Fruit fly (Drosophila melanogaster) whole organism, embryonic: Measurements from ENCODE around the gene mas.

Experiments used
- Atf-2 ChIP-seq: fragments of 200-800 bp; sonication (Bioruptor generic); optimal IDR thresholded peaks from 2 replicates; lab custom pipeline; 2016; ENCODE audit warnings: missing biosample characterization, missing genetic modification characterization
- B-H2 ChIP-seq: fragments of 200-800 bp; sonication (Bioruptor generic); optimal IDR thresholded peaks from 2 replicates; lab custom pipeline; 2018; ENCODE audit warnings: missing biosample characterization, mild to moderate bottlenecking, missing genetic modification characterization
- Blimp-1 ChIP-seq: fragments of 200-800 bp; sonication (Bioruptor generic); optimal IDR thresholded peaks from 3 replicates; lab custom pipeline; 2018; ENCODE audit warnings: missing biosample characterization, missing genetic modification characterization, mild to moderate bottlenecking, moderate library complexity, missing genetic modification reagents
- CG10366 ChIP-seq: fragments of 200-800 bp; sonication (Bioruptor generic); IDR thresholded peaks from 2 replicates; pipeline ENCODE4 v1.3.6; 2022; ENCODE audit warnings: missing biosample characterization, missing genetic modification characterization
- CG10654 ChIP-seq: fragments of 200-800 bp; sonication (Bioruptor generic); optimal IDR thresholded peaks from 2 replicates; lab custom pipeline; 2016; ENCODE audit warnings: missing biosample characterization, missing genetic modification characterization
- CG11085 ChIP-seq: fragments of 200-800 bp; sonication (Bioruptor generic); IDR thresholded peaks from 2 replicates; pipeline ENCODE4 v1.3.6; 2022; ENCODE audit warnings: missing biosample characterization, missing genetic modification characterization
- CG11456 ChIP-seq: fragments of 200-800 bp; sonication (Bioruptor generic); IDR thresholded peaks from 3 replicates; pipeline ENCODE4 v1.3.6; 2022; ENCODE audit warnings: missing biosample characterization, missing genetic modification characterization
- CG12769 ChIP-seq: fragments of 200-800 bp; sonication (Bioruptor generic); optimal IDR thresholded peaks from 2 replicates; lab custom pipeline; 2019; ENCODE audit warnings: missing biosample characterization, mild to moderate bottlenecking, missing genetic modification characterization, moderate library complexity
- CG14014 ChIP-seq: fragments of 200-800 bp; sonication (Bioruptor generic); IDR thresholded peaks from 2 replicates; pipeline ENCODE4 v1.3.6; 2022; ENCODE audit warnings: missing biosample characterization, missing genetic modification characterization
- CG15073 ChIP-seq: fragments of 200-800 bp; sonication (Bioruptor generic); optimal IDR thresholded peaks from 2 replicates; lab custom pipeline; 2016; ENCODE audit warnings: missing biosample characterization, missing genetic modification characterization
- CG17829 ChIP-seq: fragments of 200-800 bp; optimal IDR thresholded peaks from 2 replicates; lab custom pipeline; 2019; ENCODE audit warnings: missing biosample characterization, mild to moderate bottlenecking, missing genetic modification characterization, moderate library complexity
- CG32532 ChIP-seq: fragments of 200-800 bp; sonication (Bioruptor generic); IDR thresholded peaks from 2 replicates; pipeline ENCODE4 v1.3.6; 2022; ENCODE audit warnings: missing biosample characterization, missing genetic modification characterization
- CG4404 ChIP-seq: fragments of 200-800 bp; sonication (Bioruptor generic); IDR thresholded peaks from 2 replicates; pipeline ENCODE4 v1.3.6; 2022; ENCODE audit warnings: missing biosample characterization, missing genetic modification characterization
- CG5245 ChIP-seq: fragments of 200-800 bp; sonication (Bioruptor generic); optimal IDR thresholded peaks from 3 replicates; lab custom pipeline; 2016; ENCODE audit warnings: missing biosample characterization, missing genetic modification characterization
- CG6689 ChIP-seq: fragments of 200-800 bp; sonication (Bioruptor generic); IDR thresholded peaks from 2 replicates; pipeline ENCODE4 v1.3.6; 2022; ENCODE audit warnings: missing biosample characterization, missing genetic modification characterization
- CG8765 ChIP-seq: fragments of 200-800 bp; sonication (Bioruptor generic); IDR thresholded peaks from 2 replicates; pipeline ENCODE4 v1.3.6; 2022; ENCODE audit warnings: missing biosample characterization, missing genetic modification characterization
- CG9797 ChIP-seq: fragments of 200-800 bp; sonication (Bioruptor generic); optimal IDR thresholded peaks from 3 replicates; lab custom pipeline; 2018; ENCODE audit warnings: missing biosample characterization, mild to moderate bottlenecking, missing genetic modification characterization
- CHES-1-like ChIP-seq: fragments of 200-800 bp; sonication (Bioruptor generic); optimal IDR thresholded peaks from 2 replicates; lab custom pipeline; 2016; ENCODE audit warnings: missing biosample characterization, missing genetic modification characterization
- Camta ChIP-seq: fragments of 200-800 bp; sonication (Bioruptor generic); optimal IDR thresholded peaks from 2 replicates; lab custom pipeline; 2016; ENCODE audit warnings: missing biosample characterization, missing genetic modification characterization
- Deaf1 ChIP-seq: fragments of 200-800 bp; optimal IDR thresholded peaks from 3 replicates; lab custom pipeline; 2019; ENCODE audit warnings: missing biosample characterization, mild to moderate bottlenecking, missing genetic modification characterization, moderate library complexity
- Dfd ChIP-seq, 2 experiments: fragments of >200 bp; optimal IDR thresholded peaks; 2 replicates each; lab custom pipeline; 2017; ENCODE audit warnings: missing biosample characterization in 2 of 2, missing genetic modification characterization in 2 of 2
- Max ChIP-seq: fragments of 200-800 bp; sonication (Bioruptor generic); optimal IDR thresholded peaks from 2 replicates; lab custom pipeline; 2016; ENCODE audit warnings: missing biosample characterization, mild to moderate bottlenecking, missing genetic modification characterization
- Med ChIP-seq: fragments of 200-800 bp; sonication (Bioruptor generic); peaks from one replicate; lab custom pipeline; 2016; ENCODE audit warnings: missing biosample characterization, missing genetic modification characterization, mild to moderate bottlenecking, inconsistent platforms, moderate library complexity
- NK7.1 ChIP-seq: fragments of 200-800 bp; sonication (Bioruptor generic); optimal IDR thresholded peaks from 3 replicates; lab custom pipeline; 2016; ENCODE audit warnings: missing biosample characterization, missing genetic modification characterization
- NfI ChIP-seq: fragments of 200-800 bp; sonication (Bioruptor generic); optimal IDR thresholded peaks from 3 replicates; lab custom pipeline; 2018; ENCODE audit warnings: missing biosample characterization, mild to moderate bottlenecking, missing genetic modification characterization, moderate library complexity
- Ptx1 ChIP-seq: fragments of 200-800 bp; sonication (Bioruptor generic); IDR thresholded peaks from 2 replicates; pipeline ENCODE4 v1.3.6; 2022; ENCODE audit warnings: missing biosample characterization, missing genetic modification characterization
- Rfx ChIP-seq: fragments of 200-800 bp; sonication (Bioruptor generic); IDR thresholded peaks from 2 replicates; pipeline ENCODE4 v1.3.6; 2022; ENCODE audit warnings: missing biosample characterization, missing genetic modification characterization
- amos ChIP-seq: fragments of 200-800 bp; sonication (Bioruptor generic); IDR thresholded peaks from 2 replicates; pipeline ENCODE4 v1.3.6; 2022; ENCODE audit warnings: missing biosample characterization, missing genetic modification characterization; ENCODE audit not compliant: partially characterized antibody
- cad ChIP-seq: fragments of >200 bp; optimal IDR thresholded peaks from 2 replicates; lab custom pipeline; 2017; ENCODE audit warnings: missing biosample characterization, missing genetic modification characterization
- cato ChIP-seq: fragments of 200-800 bp; sonication (Bioruptor generic); optimal IDR thresholded peaks from 2 replicates; lab custom pipeline; 2016; ENCODE audit warnings: missing biosample characterization, missing genetic modification characterization, borderline replicate concordance
- chinmo ChIP-seq: fragments of 200-800 bp; sonication (Bioruptor generic); IDR thresholded peaks from 4 replicates; pipeline ENCODE4 v1.3.6; 2022; ENCODE audit warnings: missing biosample characterization, missing genetic modification characterization; ENCODE audit not compliant: partially characterized antibody
- crol ChIP-seq: fragments of 200-800 bp; sonication (Bioruptor generic); IDR thresholded peaks from 2 replicates; pipeline ENCODE4 v1.3.6; 2022; ENCODE audit warnings: missing biosample characterization, missing genetic modification characterization
- dan ChIP-seq: fragments of 200-800 bp; sonication (Bioruptor generic); IDR thresholded peaks from 2 replicates; pipeline ENCODE4 v1.3.6; 2022; ENCODE audit warnings: missing biosample characterization, missing genetic modification characterization
- dmrt11E ChIP-seq: fragments of 200-800 bp; sonication (Bioruptor generic); optimal IDR thresholded peaks from 3 replicates; lab custom pipeline; 2018; ENCODE audit warnings: missing biosample characterization, mild to moderate bottlenecking, missing genetic modification characterization, moderate library complexity
- ems ChIP-seq: fragments of 200-800 bp; sonication (Bioruptor generic); optimal IDR thresholded peaks from 3 replicates; lab custom pipeline; 2016; ENCODE audit warnings: missing biosample characterization, missing genetic modification characterization
- en ChIP-seq: fragments of 200-800 bp; sonication (Bioruptor generic); optimal IDR thresholded peaks from 2 replicates; lab custom pipeline; 2016; ENCODE audit warnings: missing biosample characterization, missing genetic modification characterization
- eve ChIP-seq, 2 experiments: fragments of >200 bp; optimal IDR thresholded peaks; 2 replicates each; lab custom pipeline; 2017; ENCODE audit warnings: missing biosample characterization in 2 of 2, missing genetic modification characterization in 2 of 2
- gcm2 ChIP-seq: fragments of 200-800 bp; sonication (Bioruptor generic); optimal IDR thresholded peaks from 2 replicates; lab custom pipeline; 2016; ENCODE audit warnings: missing biosample characterization, missing genetic modification characterization
- ham ChIP-seq: fragments of 200-800 bp; sonication (Bioruptor generic); IDR thresholded peaks from 2 replicates; pipeline ENCODE4 v1.3.6; 2022; ENCODE audit warnings: missing biosample characterization, missing genetic modification characterization
- kay ChIP-seq: fragments of 200-800 bp; sonication (Bioruptor generic); optimal IDR thresholded peaks from 2 replicates; lab custom pipeline; 2016; ENCODE audit warnings: missing biosample characterization, missing genetic modification characterization
- luna ChIP-seq: fragments of 200-800 bp; sonication (Bioruptor generic); optimal IDR thresholded peaks from 2 replicates; lab custom pipeline; 2016; ENCODE audit warnings: missing biosample characterization, missing genetic modification characterization
- peb ChIP-seq: fragments of 200-800 bp; sonication (Bioruptor generic); IDR thresholded peaks from 2 replicates; pipeline ENCODE4 v1.3.6; 2022; ENCODE audit warnings: missing biosample characterization, missing genetic modification characterization
- pita ChIP-seq: fragments of 200-800 bp; sonication (Bioruptor generic); optimal IDR thresholded peaks from 2 replicates; lab custom pipeline; 2017; ENCODE audit warnings: missing biosample characterization, mild to moderate bottlenecking, missing genetic modification characterization
- sc ChIP-seq, 3 experiments: fragments of >200 bp in 2 of 3; fragments of 200-800 bp in 1 of 3; sonication (Bioruptor generic) in 1 of 3; optimal IDR thresholded peaks; 2 replicates in 2 of 3; 3 replicates in 1 of 3; lab custom pipeline; 2017; ENCODE audit warnings: mild to moderate bottlenecking in 1 of 3, missing biosample characterization in 1 of 3, missing genetic modification characterization in 1 of 3, missing genetic modification reagents in 1 of 3
- scrt ChIP-seq: fragments of 200-800 bp; sonication (Bioruptor generic); optimal IDR thresholded peaks from 2 replicates; lab custom pipeline; 2018; ENCODE audit warnings: missing biosample characterization, mild to moderate bottlenecking, missing genetic modification characterization, moderate library complexity
- sens-2 ChIP-seq: fragments of 200-800 bp; sonication (Bioruptor generic); IDR thresholded peaks from 2 replicates; pipeline ENCODE4 v1.3.6; 2022; ENCODE audit warnings: missing biosample characterization, missing genetic modification characterization
- stc ChIP-seq: fragments of 200-800 bp; sonication (Bioruptor generic); IDR thresholded peaks from 2 replicates; pipeline ENCODE4 v1.3.6; 2022; ENCODE audit warnings: missing biosample characterization, missing genetic modification characterization
- unpg ChIP-seq: fragments of 200-800 bp; sonication (Bioruptor generic); optimal IDR thresholded peaks from 3 replicates; lab custom pipeline; 2018; ENCODE audit warnings: missing biosample characterization, mild to moderate bottlenecking, missing genetic modification characterization, moderate library complexity
- vvl ChIP-seq: fragments of 200-800 bp; sonication (Bioruptor generic); IDR thresholded peaks from 2 replicates; pipeline ENCODE4 v1.3.6; 2022; ENCODE audit warnings: missing biosample characterization, missing genetic modification characterization

mas gene

DNA sequence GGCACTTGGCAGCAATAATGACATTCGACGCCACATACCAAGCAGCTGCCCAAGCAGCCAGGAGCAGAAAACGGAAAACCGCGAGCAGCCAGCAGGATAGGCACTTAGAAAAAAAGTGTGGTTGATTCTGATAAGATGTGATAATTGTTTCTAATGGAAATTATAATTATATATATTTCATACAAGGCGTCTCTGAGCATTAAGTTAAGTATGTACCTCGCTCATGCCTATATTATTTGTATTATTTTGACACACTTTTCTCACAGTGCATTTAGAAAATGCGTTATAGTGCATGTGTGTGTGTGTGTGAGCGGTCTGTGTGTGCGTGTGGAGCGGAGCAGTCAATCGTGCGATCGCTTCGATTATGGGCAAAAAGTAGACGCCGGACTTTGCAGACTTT lies 8.9 kb downstream of the mas start (continued):
- TF ChIP-seq CHES-1-like (GFP tag; lab: Kevin White, UChicago) = no peak
- no peak for TF ChIP-seq Camta (GFP tag; lab: Kevin White, UChicago)
- peak; percentile 27; the same call in 1 of the 2 replicates for TF ChIP-seq CG6689
- TF ChIP-seq CG10366 (GFP tag; lab: Robert Waterston, UW) = 0 out of 2 replicates have a peak, but pooled peaks have one; percentile 12
- no peak for TF ChIP-seq Max
- no peak for TF ChIP-seq gcm2 (GFP tag; lab: Kevin White, UChicago)
- TF ChIP-seq CG8765 (GFP tag; lab: Robert Waterston, UW) = peak; percentile 66; the same call in 1 of the 2 replicates
- TF ChIP-seq CG11085 (GFP tag; lab: Robert Waterston, UW) = no peak
- TF ChIP-seq dan = 0 out of 2 replicates have a peak, but pooled peaks have one; percentile 30
- no peak for TF ChIP-seq sc (optimal IDR thresholded peaks at IDR 0.05; lab: Kevin White, UChicago)
- TF ChIP-seq sc (GFP tag; optimal IDR thresholded peaks at IDR 0.05; lab: Kevin White, UChicago) = peak; percentile 14
- peak; percentile 15 for TF ChIP-seq Blimp-1 (GFP tag; lab: Kevin White, UChicago)
- no peak for TF ChIP-seq en (GFP tag; lab: Kevin White, UChicago)
- no peak for TF ChIP-seq CG14014
- TF ChIP-seq Ptx1 (GFP tag; lab: Robert Waterston, UW) = no peak
- no peak for TF ChIP-seq CG5245
- TF ChIP-seq CG10654 (GFP tag; lab: Kevin White, UChicago) = no peak
- no peak for TF ChIP-seq scrt (GFP tag; lab: Kevin White, UChicago)
- TF ChIP-seq pita = no peak
- TF ChIP-seq NK7.1 = no peak
- no peak for TF ChIP-seq unpg
- TF ChIP-seq, all 482 proteins: peak for 72

DNA sequence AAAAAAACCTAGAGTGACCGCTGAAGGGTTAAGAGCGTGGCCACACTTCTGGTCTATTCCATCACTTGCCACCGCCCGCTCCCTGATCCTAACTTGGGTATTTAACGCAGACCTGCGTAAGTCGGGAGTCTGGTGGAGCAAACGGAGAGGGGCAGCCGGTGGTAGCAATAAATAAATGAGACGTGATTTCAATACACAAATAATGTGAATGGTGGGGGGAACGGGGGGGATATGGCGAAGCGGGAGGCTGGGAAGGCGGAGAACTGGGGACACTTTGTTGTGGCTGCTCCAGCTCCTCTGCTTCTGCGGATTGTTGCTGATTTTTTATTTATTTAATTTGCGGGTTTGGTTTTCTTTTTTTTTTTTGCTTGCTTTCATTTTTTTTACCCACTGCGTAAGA lies 9.4 kb downstream of the mas start:
- TF ChIP-seq crol (GFP tag; lab: Robert Waterston, UW) = peak; percentile 78
- TF ChIP-seq CG15073 (GFP tag; lab: Kevin White, UChicago) = no peak
- peak; percentile 19; the same call in 1 of the 2 replicates for TF ChIP-seq vvl (GFP tag; lab: Robert Waterston, UW)
- no peak for TF ChIP-seq kay (GFP tag; lab: Kevin White, UChicago)
- TF ChIP-seq CG14014 = no peak
- TF ChIP-seq amos (GFP tag; lab: Robert Waterston, UW) = no peak
- no peak for TF ChIP-seq cad
- no peak for TF ChIP-seq sens-2 (GFP tag; lab: Robert Waterston, UW)
- TF ChIP-seq ems (GFP tag; lab: Kevin White, UChicago) = no peak
- TF ChIP-seq, all 482 proteins: peak for 2

DNA sequence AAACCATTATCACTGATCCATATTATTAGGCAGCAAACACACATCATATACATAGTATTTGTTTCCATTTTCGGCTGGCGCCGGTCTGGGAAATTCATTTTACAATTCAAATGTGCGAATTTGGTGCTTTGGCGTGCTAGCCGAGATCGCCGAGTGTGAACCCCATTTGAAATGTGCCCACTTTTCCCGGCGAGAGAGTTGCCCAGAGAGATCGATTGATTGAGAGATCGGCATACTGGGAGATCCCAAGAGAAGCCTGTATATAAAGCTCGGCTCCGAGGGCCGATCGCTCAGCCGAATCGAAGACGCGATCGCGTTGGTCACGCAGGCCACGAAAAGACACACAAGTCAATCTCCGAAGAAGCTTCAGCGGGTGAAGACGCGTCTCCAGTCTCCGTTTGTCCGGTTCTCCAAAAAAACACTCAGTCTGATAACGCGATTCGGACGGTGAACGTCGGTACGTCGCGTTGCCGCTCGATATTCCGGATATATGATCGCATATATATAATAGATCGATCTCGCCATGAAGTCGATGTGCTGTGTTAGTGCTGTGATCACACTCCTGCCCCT lies 18.8 kb downstream of the mas start, which contains the start of gene CG1299:
CG1299 (plus strand) TSS at position 291 of the 570 bp plus-strand sequence.
- TF ChIP-seq Atf-2 (GFP tag; lab: Kevin White, UChicago) = no peak
- TF ChIP-seq Med (GFP tag; lab: Kevin White, UChicago) = peak; percentile 73
- TF ChIP-seq stc = no peak
- TF ChIP-seq chinmo (GFP tag; lab: Robert Waterston, UW) = peak; percentile 76; the same call in 3 of the 4 replicates
- no peak for TF ChIP-seq Dfd (GFP tag; optimal IDR thresholded peaks at IDR 0.05; lab: Kevin White, UChicago)
- TF ChIP-seq CG4404 (GFP tag; lab: Robert Waterston, UW) = no peak
- no peak for TF ChIP-seq NfI
- no peak for TF ChIP-seq CG32532
- no peak for TF ChIP-seq peb
- no peak for TF ChIP-seq eve (GFP tag; optimal IDR thresholded peaks at IDR 0.05; lab: Kevin White, UChicago)
- 0 out of 2 replicates have a peak, but pooled peaks have one; percentile 31 for TF ChIP-seq ham (GFP tag; lab: Robert Waterston, UW)
- peak; percentile 92 for TF ChIP-seq Deaf1 (tag; lab: Kevin White, UChicago)
- no peak for TF ChIP-seq B-H2 (GFP tag; lab: Kevin White, UChicago)
- peak; percentile 13; the same call in 1 of the 2 replicates for TF ChIP-seq amos (GFP tag; lab: Robert Waterston, UW)
- TF ChIP-seq CG12769 (tag; lab: Kevin White, UChicago) = peak; percentile 67
- TF ChIP-seq CG9797 (GFP tag; lab: Kevin White, UChicago) = no peak
- TF ChIP-seq vvl (GFP tag; lab: Robert Waterston, UW) = 0 out of 2 replicates have a peak, but pooled peaks have one; percentile 21
- TF ChIP-seq dmrt11E (tag; lab: Kevin White, UChicago) = no peak
- no peak for TF ChIP-seq luna
- peak; percentile 36; the same call in 1 of the 2 replicates for TF ChIP-seq Rfx (GFP tag; lab: Robert Waterston, UW)
- TF ChIP-seq CG11456 (GFP tag; lab: Robert Waterston, UW) = 0 out of 3 replicates have a peak, but pooled peaks have one; percentile 41
- no peak for TF ChIP-seq cato (GFP tag; lab: Kevin White, UChicago)
- TF ChIP-seq CG17829 = no peak
